Fruit fly (Drosophila melanogaster) whole organism, prepupa: ENCODE results near the gene Golgin104.

Experiments used
- Blimp-1 ChIP-seq: fragments of 200-800 bp; sonication (Bioruptor generic); optimal IDR thresholded peaks from 3 replicates; lab custom pipeline; 2017; ENCODE audit warnings: missing biosample characterization, missing genetic modification characterization, mild to moderate bottlenecking, moderate library complexity, missing genetic modification reagents
- CG10631 ChIP-seq: fragments of 200-800 bp; sonication (Bioruptor generic); optimal IDR thresholded peaks from 2 replicates; lab custom pipeline; 2016; ENCODE audit warnings: missing biosample characterization, missing genetic modification characterization
- CG11294 ChIP-seq: fragments of 200-800 bp; sonication (Bioruptor generic); IDR thresholded peaks from 2 replicates; pipeline ENCODE4 v1.3.6; 2022; ENCODE audit warnings: missing biosample characterization, missing genetic modification characterization
- CG11762 ChIP-seq: fragments of 200-800 bp; sonication (Bioruptor generic); optimal IDR thresholded peaks from 3 replicates; lab custom pipeline; 2016; ENCODE audit warnings: missing biosample characterization, missing genetic modification characterization; ENCODE audit not compliant: insufficient read depth
- CG15336 ChIP-seq: fragments of 200-800 bp; sonication (Bioruptor generic); IDR thresholded peaks from 2 replicates; pipeline ENCODE4 v1.3.6; 2022; ENCODE audit warnings: missing biosample characterization, missing genetic modification characterization
- CG16779 ChIP-seq: fragments of 200-800 bp; sonication (Bioruptor generic); optimal IDR thresholded peaks from 3 replicates; lab custom pipeline; 2017; ENCODE audit warnings: missing biosample characterization, mild to moderate bottlenecking, missing genetic modification characterization
- CG31627 ChIP-seq: fragments of 200-800 bp; sonication (Bioruptor generic); optimal IDR thresholded peaks from 3 replicates; lab custom pipeline; 2016; ENCODE audit warnings: missing biosample characterization, missing genetic modification characterization
- CG32006 ChIP-seq: fragments of 200-800 bp; sonication (Bioruptor generic); optimal IDR thresholded peaks from 3 replicates; lab custom pipeline; 2017; ENCODE audit warnings: missing biosample characterization, mild to moderate bottlenecking, missing genetic modification characterization
- CG3919 ChIP-seq: fragments of 200-800 bp; sonication (Bioruptor generic); optimal IDR thresholded peaks from 3 replicates; lab custom pipeline; 2016; ENCODE audit warnings: missing biosample characterization, missing genetic modification characterization
- CG4318 ChIP-seq: fragments of 200-800 bp; sonication (Bioruptor generic); optimal IDR thresholded peaks from 3 replicates; lab custom pipeline; 2017; ENCODE audit warnings: missing biosample characterization, mild to moderate bottlenecking, missing genetic modification characterization
- CG6163 ChIP-seq: fragments of 200-800 bp; sonication (Bioruptor generic); IDR thresholded peaks from 3 replicates; pipeline ENCODE4 v1.3.6; 2022; ENCODE audit warnings: missing biosample characterization, missing genetic modification characterization
- CG6276 ChIP-seq: fragments of 200-800 bp; sonication (Bioruptor generic); optimal IDR thresholded peaks from 2 replicates; lab custom pipeline; 2017; ENCODE audit warnings: missing biosample characterization, mild to moderate bottlenecking, missing genetic modification characterization
- CG6792 ChIP-seq: fragments of 200-800 bp; sonication (Bioruptor generic); optimal IDR thresholded peaks from 3 replicates; lab custom pipeline; 2016; ENCODE audit warnings: missing biosample characterization, missing genetic modification characterization
- CG7368 ChIP-seq: fragments of 200-800 bp; sonication (Bioruptor generic); optimal IDR thresholded peaks from 3 replicates; lab custom pipeline; 2016; ENCODE audit warnings: missing biosample characterization, missing genetic modification characterization
- CG8119 ChIP-seq: fragments of 200-800 bp; sonication (Bioruptor generic); IDR thresholded peaks from 3 replicates; pipeline ENCODE4 v1.3.6; 2022; ENCODE audit warnings: missing biosample characterization, missing genetic modification characterization
- CG8632 ChIP-seq: fragments of 200-800 bp; sonication (Bioruptor generic); optimal IDR thresholded peaks from 3 replicates; lab custom pipeline; 2016; ENCODE audit warnings: missing biosample characterization, missing genetic modification characterization
- Eip75B ChIP-seq: fragments of 200-800 bp; sonication (Bioruptor generic); optimal IDR thresholded peaks from 3 replicates; lab custom pipeline; 2016; ENCODE audit warnings: missing biosample characterization, missing genetic modification characterization
- Eip78C ChIP-seq: fragments of 200-800 bp; sonication (Bioruptor generic); peaks from one replicate; lab custom pipeline; 2016; ENCODE audit warnings: missing biosample characterization, missing genetic modification characterization
- Ets96B ChIP-seq: fragments of 200-800 bp; optimal IDR thresholded peaks from 2 replicates; lab custom pipeline; 2019; ENCODE audit warnings: missing biosample characterization, mild to moderate bottlenecking, missing genetic modification characterization, moderate library complexity
- Hr38 ChIP-seq: sonication (Bioruptor generic); optimal IDR thresholded peaks from 2 replicates; lab custom pipeline; 2016; ENCODE audit warnings: missing biosample characterization, missing genetic modification characterization
- Hr39 ChIP-seq: fragments of 200-800 bp; sonication (Bioruptor generic); optimal IDR thresholded peaks from 2 replicates; lab custom pipeline; 2016; ENCODE audit warnings: missing biosample characterization, missing genetic modification characterization
- Hr4 ChIP-seq: fragments of 200-800 bp; sonication (Bioruptor generic); optimal IDR thresholded peaks from 3 replicates; lab custom pipeline; 2016; ENCODE audit warnings: missing biosample characterization, missing genetic modification characterization
- Lpt ChIP-seq: fragments of 200-800 bp; sonication (Bioruptor generic); optimal IDR thresholded peaks from 3 replicates; lab custom pipeline; 2016; ENCODE audit warnings: missing biosample characterization, missing genetic modification characterization
- Met ChIP-seq: fragments of 200-800 bp; sonication (Bioruptor generic); optimal IDR thresholded peaks from 3 replicates; lab custom pipeline; 2016; ENCODE audit warnings: missing biosample characterization, missing genetic modification characterization
- OdsH ChIP-seq: fragments of 200-800 bp; sonication (Bioruptor generic); optimal IDR thresholded peaks from 3 replicates; lab custom pipeline; 2016; ENCODE audit warnings: missing biosample characterization, missing genetic modification characterization
- Sox14 ChIP-seq: fragments of 200-800 bp; sonication (Bioruptor generic); optimal IDR thresholded peaks from 3 replicates; lab custom pipeline; 2016; ENCODE audit warnings: missing biosample characterization, missing genetic modification characterization
- achi ChIP-seq: fragments of 200-800 bp; sonication (Bioruptor generic); optimal IDR thresholded peaks from 3 replicates; lab custom pipeline; 2016; ENCODE audit warnings: missing biosample characterization, missing genetic modification characterization
- acj6 ChIP-seq: fragments of 200-800 bp; sonication (Bioruptor generic); optimal IDR thresholded peaks from 3 replicates; lab custom pipeline; 2016; ENCODE audit warnings: missing biosample characterization, missing genetic modification characterization
- cyc ChIP-seq: fragments of 200-800 bp; sonication (Bioruptor generic); optimal IDR thresholded peaks from 3 replicates; lab custom pipeline; 2016; ENCODE audit warnings: missing biosample characterization, missing genetic modification characterization
- dac ChIP-seq: fragments of 200-800 bp; sonication (Bioruptor generic); optimal IDR thresholded peaks from 2 replicates; lab custom pipeline; 2017; ENCODE audit warnings: missing biosample characterization, mild to moderate bottlenecking, missing genetic modification characterization
- dsx ChIP-seq: fragments of 200-800 bp; optimal IDR thresholded peaks from 3 replicates; lab custom pipeline; 2019; ENCODE audit warnings: missing biosample characterization, mild to moderate bottlenecking, missing genetic modification characterization, moderate library complexity; ENCODE audit not compliant: poor library complexity, severe bottlenecking
- eg ChIP-seq: fragments of 200-800 bp; sonication (Bioruptor generic); IDR thresholded peaks from 3 replicates; pipeline ENCODE4 v1.3.6; 2022; ENCODE audit warnings: missing biosample characterization, missing genetic modification characterization
- fd85E ChIP-seq: fragments of 200-800 bp; sonication (Bioruptor generic); optimal IDR thresholded peaks from 3 replicates; lab custom pipeline; 2016; ENCODE audit warnings: missing biosample characterization, missing genetic modification characterization
- lz ChIP-seq: fragments of 200-800 bp; sonication (Bioruptor generic); optimal IDR thresholded peaks from 3 replicates; lab custom pipeline; 2016; ENCODE audit warnings: missing biosample characterization, missing genetic modification characterization
- net ChIP-seq: fragments of 200-800 bp; sonication (Bioruptor generic); optimal IDR thresholded peaks from 3 replicates; lab custom pipeline; 2016; ENCODE audit warnings: missing biosample characterization, missing genetic modification characterization
- pdm3 ChIP-seq: fragments of 200-800 bp; sonication (Bioruptor generic); optimal IDR thresholded peaks from 3 replicates; lab custom pipeline; 2016; ENCODE audit warnings: missing biosample characterization, missing genetic modification characterization
- salr ChIP-seq, 2 experiments: fragments of 200-800 bp; sonication (Bioruptor generic); optimal IDR thresholded peaks; 3 replicates each; lab custom pipeline; 2016 to 2018; ENCODE audit warnings: missing biosample characterization in 2 of 2, missing genetic modification characterization in 2 of 2, mild to moderate bottlenecking in 1 of 2
- svp ChIP-seq: fragments of 200-800 bp; sonication (Bioruptor generic); peaks from one replicate; lab custom pipeline; 2016; ENCODE audit warnings: missing biosample characterization, missing genetic modification characterization

The Golgin104 gene

dm6 chr3L:16317724-16318123, 34.0 kb downstream of the Golgin104 start, which contains the start of gene Nplp3:
Gene Nplp3, plus strand, starts transcription at chr3L:16318024.
- no peak for TF ChIP-seq CG7368 (GFP tag; lab: Kevin White, UChicago)
- no peak for TF ChIP-seq lz (GFP tag; lab: Kevin White, UChicago)
- TF ChIP-seq pdm3 (GFP tag; lab: Kevin White, UChicago) = no peak
- TF ChIP-seq CG31627 = no peak
- TF ChIP-seq CG16779 (tag; lab: Kevin White, UChicago) = no peak

DNA sequence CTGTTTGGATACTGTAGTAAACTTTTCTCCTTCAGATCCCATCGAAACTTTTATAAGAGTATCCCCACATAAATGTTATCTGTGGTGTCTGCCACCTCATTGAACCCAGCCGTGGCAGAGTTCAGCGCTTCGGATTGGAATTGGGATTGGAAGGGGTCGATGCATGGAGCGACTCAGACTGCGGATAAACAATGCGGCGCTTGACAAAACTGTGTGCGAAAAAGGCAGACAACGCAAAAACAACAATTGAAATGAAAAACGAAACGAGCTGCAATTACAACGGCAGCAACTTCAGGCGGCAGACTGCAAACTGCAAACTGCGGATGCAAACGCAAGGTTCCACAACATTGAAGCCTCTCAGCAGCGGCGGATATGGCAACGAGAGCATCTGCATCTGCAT, 37.8 kb downstream of the Golgin104 start, which contains the start of gene CG13062:
TSS of gene CG13062 (plus strand) at position 301 of the 400 bp plus-strand sequence.
- peak; percentile 8 for TF ChIP-seq achi (GFP tag; lab: Kevin White, UChicago)
- TF ChIP-seq CG4318 (GFP tag; lab: Kevin White, UChicago) = no peak
- peak; percentile 12 for TF ChIP-seq svp (GFP tag; lab: Kevin White, UChicago)

DNA sequence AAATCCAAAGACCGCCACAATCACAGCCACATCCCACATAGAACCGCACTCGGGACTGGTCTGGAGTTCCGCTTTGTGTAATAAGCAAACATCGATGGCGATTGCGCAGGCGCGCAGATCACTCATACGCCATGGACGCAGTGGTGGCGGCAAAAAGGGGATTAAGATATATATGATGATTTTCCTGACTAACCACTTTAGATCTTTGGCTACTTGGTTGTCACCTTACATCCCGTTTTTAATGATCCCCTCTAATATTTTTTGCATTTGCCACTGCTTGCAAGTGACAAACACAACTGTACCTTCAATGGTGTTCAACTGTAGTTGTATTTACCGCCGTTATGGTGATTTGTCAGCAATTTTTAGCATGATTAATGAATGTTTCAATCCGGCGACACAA, 41.8 kb downstream of the Golgin104 start:
- TF ChIP-seq CG3919 (GFP tag; lab: Kevin White, UChicago) (peak; percentile 52), eg (GFP tag; lab: Robert Waterston, UW) (peak; percentile 86), CG15336 (GFP tag; lab: Robert Waterston, UW) (peak; percentile 82), Hr38 (GFP tag; lab: Kevin White, UChicago) (no peak), OdsH (GFP tag; lab: Kevin White, UChicago) (peak; percentile 51), dsx (GFP tag; lab: Kevin White, UChicago) (no peak), Ets96B (tag; lab: Kevin White, UChicago) (no peak), Sox14 (peak; percentile 38), salr (GFP tag; optimal IDR thresholded peaks at IDR 0.05; lab: Kevin White, UChicago) (peak in 1 of 2 experiments; percentile 44), CG10631 (GFP tag; lab: Kevin White, UChicago) (peak; percentile 59), net (GFP tag; lab: Kevin White, UChicago) (peak; percentile 29), lz (GFP tag; lab: Kevin White, UChicago) (peak; percentile 52), fd85E (no peak), Hr4 (GFP tag; lab: Kevin White, UChicago) (peak; percentile 77), CG6276 (GFP tag; lab: Kevin White, UChicago) (peak; percentile 69), CG31627 (no peak), acj6 (GFP tag; lab: Kevin White, UChicago) (peak; percentile 21), dac (GFP tag; lab: Kevin White, UChicago) (peak; percentile 83), CG32006 (GFP tag; lab: Kevin White, UChicago) (peak; percentile 80), CG8632 (GFP tag; lab: Kevin White, UChicago) (no peak), Eip75B (GFP tag; lab: Kevin White, UChicago) (peak; percentile 61), achi (GFP tag; lab: Kevin White, UChicago) (peak; percentile 34), CG16779 (tag; lab: Kevin White, UChicago) (peak; percentile 37), CG11762 (GFP tag; lab: Kevin White, UChicago) (peak; percentile 8), CG8119 (GFP tag; lab: Robert Waterston, UW) (peak; percentile 66), cyc (GFP tag; lab: Kevin White, UChicago) (no peak), CG7368 (GFP tag; lab: Kevin White, UChicago) (peak; percentile 16), Eip78C (GFP tag; lab: Kevin White, UChicago) (peak; percentile 74), Blimp-1 (GFP tag; lab: Kevin White, UChicago) (no peak), CG6163 (peak; percentile 72; the same call in 2 of the 3 replicates), Hr39 (GFP tag; lab: Kevin White, UChicago) (peak; percentile 10), Lpt (GFP tag; lab: Kevin White, UChicago) (peak; percentile 56), Met (no peak), CG4318 (GFP tag; lab: Kevin White, UChicago) (peak; percentile 47), CG6792 (peak; percentile 50), CG11294 (GFP tag; lab: Robert Waterston, UW) (peak; percentile 52), pdm3 (GFP tag; lab: Kevin White, UChicago) (peak; percentile 36)
